Fruit fly (Drosophila melanogaster) whole organism, pupa: ENCODE results near the gene CG9667.
"Not testable (repeated sequence)": the region's sequence is repeated elsewhere in the genome, so short reads cannot be mapped to it uniquely, and the experiment has no call there.

Experiments
- CG10348 ChIP-seq: fragments of 200-800 bp; sonication (Bioruptor generic); IDR thresholded peaks from 2 replicates; pipeline ENCODE4 v1.3.6; 2022; ENCODE audit warnings: missing biosample characterization, missing genetic modification characterization
- CG15710 ChIP-seq: fragments of 200-800 bp; sonication (Bioruptor generic); optimal IDR thresholded peaks from 2 replicates; lab custom pipeline; 2018; ENCODE audit warnings: missing biosample characterization, mild to moderate bottlenecking, missing genetic modification characterization, moderate library complexity
- CG17806 ChIP-seq: fragments of 200-800 bp; sonication (Bioruptor generic); optimal IDR thresholded peaks from 2 replicates; lab custom pipeline; 2018; ENCODE audit warnings: missing biosample characterization, mild to moderate bottlenecking, missing genetic modification characterization, moderate library complexity
- CG32121 ChIP-seq: fragments of 200-800 bp; sonication (Bioruptor generic); IDR thresholded peaks from 2 replicates; pipeline ENCODE4 v1.3.6; 2022; ENCODE audit warnings: missing biosample characterization, missing genetic modification characterization
- CG34367 ChIP-seq: fragments of 200-800 bp; sonication (Bioruptor generic); optimal IDR thresholded peaks from 2 replicates; lab custom pipeline; 2018; ENCODE audit warnings: missing biosample characterization, mild to moderate bottlenecking, missing genetic modification characterization
- CG8159 ChIP-seq: fragments of 200-800 bp; sonication (Bioruptor generic); optimal IDR thresholded peaks from 3 replicates; lab custom pipeline; 2018; ENCODE audit warnings: missing biosample characterization, mild to moderate bottlenecking, missing genetic modification characterization, moderate library complexity
- CG8301 ChIP-seq: fragments of 200-800 bp; sonication (Bioruptor generic); optimal IDR thresholded peaks from 2 replicates; lab custom pipeline; 2018; ENCODE audit warnings: missing biosample characterization, mild to moderate bottlenecking, missing genetic modification characterization
- EcR ChIP-seq: fragments of 200-800 bp; sonication (Bioruptor generic); optimal IDR thresholded peaks from 3 replicates; lab custom pipeline; 2019; ENCODE audit warnings: missing biosample characterization, missing genetic modification characterization, mild to moderate bottlenecking, moderate library complexity, missing genetic modification reagents
- Ets98B ChIP-seq: fragments of 200-800 bp; sonication (Bioruptor generic); IDR thresholded peaks from 2 replicates; pipeline ENCODE4 v1.3.6; 2022; ENCODE audit warnings: missing biosample characterization, missing genetic modification characterization
- Pif1A ChIP-seq: fragments of 200-800 bp; sonication (Bioruptor generic); optimal IDR thresholded peaks from 3 replicates; lab custom pipeline; 2016; ENCODE audit warnings: missing biosample characterization, missing genetic modification characterization

Gene CG9667

dm6 chr3R:8093824-8094223, 32.3 kb downstream of the CG9667 start, which contains the start of gene CG7900:
TSS of gene CG7900 (plus strand) at chr3R:8094124.
- not testable (repeated sequence) for TF ChIP-seq CG34367; CG17806 (tag; lab: Kevin White, UChicago); CG8301 (tag; lab: Kevin White, UChicago)

dm6 chr3R:8086952-8087351, 39.2 kb downstream of the CG9667 start, which contains the start of gene CG7910:
TSS of gene CG7910 (plus strand) at chr3R:8087252.
- TF ChIP-seq CG8301 (tag; lab: Kevin White, UChicago) (no peak), Ets98B (GFP tag; lab: Robert Waterston, UW) (no peak), CG10348 (GFP tag; lab: Robert Waterston, UW) (no peak), CG8159 (no peak), Pif1A (GFP tag; lab: Kevin White, UChicago) (no peak), CG32121 (GFP tag; lab: Robert Waterston, UW) (no peak), EcR (no peak), CG15710 (no peak), CG34367 (no peak)
